Fruit fly (Drosophila melanogaster) whole organism, embryonic: ENCODE data around the gene CHKov1.

ENCODE experiments used
- ATbp ChIP-seq: fragments of 200-800 bp; sonication (Bioruptor generic); optimal IDR thresholded peaks from 2 replicates; lab custom pipeline; 2017; ENCODE audit warnings: missing biosample characterization, mild to moderate bottlenecking, missing genetic modification characterization, missing genetic modification reagents
- Asciz ChIP-seq: fragments of 200-800 bp; sonication (Bioruptor generic); optimal IDR thresholded peaks from 2 replicates; lab custom pipeline; 2017; ENCODE audit warnings: missing biosample characterization, mild to moderate bottlenecking, missing genetic modification characterization, missing genetic modification reagents
- Blimp-1 ChIP-seq: fragments of 200-800 bp; sonication (Bioruptor generic); optimal IDR thresholded peaks from 3 replicates; lab custom pipeline; 2018; ENCODE audit warnings: missing biosample characterization, missing genetic modification characterization, mild to moderate bottlenecking, moderate library complexity, missing genetic modification reagents
- BtbVII ChIP-seq: fragments of 200-800 bp; sonication (Bioruptor generic); optimal IDR thresholded peaks from 3 replicates; lab custom pipeline; 2017; ENCODE audit warnings: missing biosample characterization, mild to moderate bottlenecking, missing genetic modification characterization
- Bteb2 ChIP-seq: fragments of 200-800 bp; sonication (Bioruptor generic); optimal IDR thresholded peaks from 2 replicates; lab custom pipeline; 2016; ENCODE audit warnings: missing biosample characterization, missing genetic modification characterization
- CG12236 ChIP-seq: fragments of 200-800 bp; sonication (Bioruptor generic); optimal IDR thresholded peaks from 2 replicates; lab custom pipeline; 2016; ENCODE audit warnings: missing biosample characterization, missing genetic modification characterization
- CG14965 ChIP-seq: fragments of 200-800 bp; sonication (Bioruptor generic); optimal IDR thresholded peaks from 2 replicates; lab custom pipeline; 2016; ENCODE audit warnings: missing biosample characterization, missing genetic modification characterization, borderline replicate concordance
- CG15073 ChIP-seq: fragments of 200-800 bp; sonication (Bioruptor generic); optimal IDR thresholded peaks from 2 replicates; lab custom pipeline; 2016; ENCODE audit warnings: missing biosample characterization, missing genetic modification characterization
- CG17385 ChIP-seq: fragments of 200-800 bp; sonication (Bioruptor generic); optimal IDR thresholded peaks from 3 replicates; lab custom pipeline; 2018; ENCODE audit warnings: missing biosample characterization, mild to moderate bottlenecking, missing genetic modification characterization
- CG18599 ChIP-seq: fragments of 200-800 bp; sonication (Bioruptor generic); optimal IDR thresholded peaks from 3 replicates; lab custom pipeline; 2017; ENCODE audit warnings: missing biosample characterization, missing genetic modification characterization, mild to moderate bottlenecking, moderate library complexity, missing genetic modification reagents
- CG30403 ChIP-seq: fragments of 200-800 bp; sonication (Bioruptor generic); optimal IDR thresholded peaks from 3 replicates; lab custom pipeline; 2016; ENCODE audit warnings: missing biosample characterization, missing genetic modification characterization
- CG3838 ChIP-seq: fragments of 200-800 bp; sonication (Bioruptor generic); optimal IDR thresholded peaks from 3 replicates; lab custom pipeline; 2016; ENCODE audit warnings: missing biosample characterization, missing genetic modification characterization
- CG6689 ChIP-seq: fragments of 200-800 bp; sonication (Bioruptor generic); IDR thresholded peaks from 2 replicates; pipeline ENCODE4 v1.3.6; 2022; ENCODE audit warnings: missing biosample characterization, missing genetic modification characterization
- CG6791 ChIP-seq: fragments of 200-800 bp; sonication (Bioruptor generic); IDR thresholded peaks from 3 replicates; pipeline ENCODE4 v1.3.6; 2022; ENCODE audit warnings: missing biosample characterization, missing genetic modification characterization; ENCODE audit not compliant: partially characterized antibody
- CG7357 ChIP-seq: fragments of 200-800 bp; sonication (Bioruptor generic); IDR thresholded peaks from 3 replicates; pipeline ENCODE4 v1.3.6; 2022; ENCODE audit warnings: missing biosample characterization, missing genetic modification characterization
- CG7556 ChIP-seq: fragments of 200-800 bp; sonication (Bioruptor generic); optimal IDR thresholded peaks from 2 replicates; lab custom pipeline; 2017; ENCODE audit warnings: missing biosample characterization, mild to moderate bottlenecking, missing genetic modification characterization
- CG7839 ChIP-seq: fragments of 200-800 bp; sonication (Bioruptor generic); optimal IDR thresholded peaks from 3 replicates; lab custom pipeline; 2018; ENCODE audit warnings: missing biosample characterization, mild to moderate bottlenecking, missing genetic modification characterization, moderate library complexity
- CG8089 ChIP-seq: fragments of 200-800 bp; sonication (Bioruptor generic); optimal IDR thresholded peaks from 3 replicates; lab custom pipeline; 2016; ENCODE audit warnings: missing biosample characterization, missing genetic modification characterization
- CG8388 ChIP-seq: fragments of 200-800 bp; sonication (Bioruptor generic); optimal IDR thresholded peaks from 2 replicates; lab custom pipeline; 2019; ENCODE audit warnings: missing biosample characterization, mild to moderate bottlenecking, missing genetic modification characterization, moderate library complexity
- CG9817 ChIP-seq: fragments of 200-800 bp; sonication (Bioruptor generic); optimal IDR thresholded peaks from 2 replicates; lab custom pipeline; 2018; ENCODE audit warnings: missing biosample characterization, mild to moderate bottlenecking, missing genetic modification characterization, moderate library complexity
- D19B ChIP-seq: fragments of 200-800 bp; sonication (Bioruptor generic); optimal IDR thresholded peaks from 2 replicates; lab custom pipeline; 2017; ENCODE audit warnings: missing biosample characterization, mild to moderate bottlenecking, missing genetic modification characterization
- Doc2 ChIP-seq: fragments of 200-800 bp; sonication (Bioruptor generic); IDR thresholded peaks from 2 replicates; pipeline ENCODE4 v1.3.6; 2022; ENCODE audit warnings: missing biosample characterization, missing genetic modification characterization
- Ets65A ChIP-seq: fragments of 200-800 bp; sonication (Bioruptor generic); peaks from one replicate; lab custom pipeline; 2016; ENCODE audit warnings: missing biosample characterization, missing genetic modification characterization
- HLH3B ChIP-seq: fragments of 200-800 bp; sonication (Bioruptor generic); IDR thresholded peaks from 2 replicates; pipeline ENCODE4 v1.3.6; 2022; ENCODE audit warnings: missing biosample characterization, missing genetic modification characterization
- Hr3 ChIP-seq: fragments of 200-800 bp; sonication (Bioruptor generic); optimal IDR thresholded peaks from 3 replicates; lab custom pipeline; 2016; ENCODE audit warnings: missing biosample characterization, missing genetic modification characterization
- Lpt ChIP-seq: fragments of >200 bp; optimal IDR thresholded peaks from 2 replicates; lab custom pipeline; 2018; ENCODE audit warnings: missing biosample characterization, missing genetic modification characterization
- Mrtf ChIP-seq: fragments of 200-800 bp; sonication (Bioruptor generic); IDR thresholded peaks from 3 replicates; pipeline ENCODE4 v1.3.6; 2022; ENCODE audit warnings: missing biosample characterization, missing genetic modification characterization
- Neu2 ChIP-seq: fragments of 200-800 bp; sonication (Bioruptor generic); optimal IDR thresholded peaks from 3 replicates; lab custom pipeline; 2016; ENCODE audit warnings: missing biosample characterization, missing genetic modification characterization, borderline replicate concordance
- Opbp ChIP-seq: fragments of 200-800 bp; sonication (Bioruptor generic); IDR thresholded peaks from 3 replicates; pipeline ENCODE4 v1.3.6; 2022; ENCODE audit warnings: missing biosample characterization, missing genetic modification characterization; ENCODE audit not compliant: partially characterized antibody
- Ptx1 ChIP-seq: fragments of 200-800 bp; sonication (Bioruptor generic); IDR thresholded peaks from 2 replicates; pipeline ENCODE4 v1.3.6; 2022; ENCODE audit warnings: missing biosample characterization, missing genetic modification characterization
- Ravus ChIP-seq: fragments of 200-800 bp; sonication (Bioruptor generic); IDR thresholded peaks from 2 replicates; pipeline ENCODE4 v1.3.6; 2022; ENCODE audit warnings: missing biosample characterization, missing genetic modification characterization
- Sox102F ChIP-seq: fragments of 200-800 bp; sonication (Bioruptor generic); optimal IDR thresholded peaks from 2 replicates; lab custom pipeline; 2018; ENCODE audit warnings: missing biosample characterization, mild to moderate bottlenecking, missing genetic modification characterization, moderate library complexity
- Stat92E ChIP-seq, 3 experiments: fragments of >200 bp in 2 of 3; fragments of 200-800 bp in 1 of 3; sonication (Bioruptor generic) in 1 of 3; optimal IDR thresholded peaks; 2 replicates each; lab custom pipeline; 2017 to 2019; ENCODE audit warnings: missing biosample characterization in 3 of 3, missing genetic modification characterization in 3 of 3, mild to moderate bottlenecking in 1 of 3, moderate library complexity in 1 of 3
- Trl ChIP-seq, 3 experiments: fragments of >200 bp in 2 of 3; fragments of 200-800 bp in 1 of 3; sonication (Bioruptor generic) in 1 of 3; optimal IDR thresholded peaks; 2 replicates in 1 of 3; 3 replicates in 2 of 3; lab custom pipeline; 2016 to 2017; ENCODE audit warnings: missing biosample characterization in 1 of 3, missing genetic modification characterization in 1 of 3
- Vsx1 ChIP-seq: fragments of 200-800 bp; sonication (Bioruptor generic); optimal IDR thresholded peaks from 2 replicates; lab custom pipeline; 2017; ENCODE audit warnings: missing biosample characterization, mild to moderate bottlenecking, missing genetic modification characterization, missing genetic modification reagents
- al ChIP-seq: fragments of 200-800 bp; sonication (Bioruptor generic); IDR thresholded peaks from 2 replicates; pipeline ENCODE4 v1.3.6; 2022; ENCODE audit warnings: missing biosample characterization, missing genetic modification characterization
- ash1 ChIP-seq: fragments of 200-800 bp; sonication (Bioruptor generic); optimal IDR thresholded peaks from 2 replicates; lab custom pipeline; 2018; ENCODE audit warnings: missing biosample characterization, mild to moderate bottlenecking, missing genetic modification characterization
- crol ChIP-seq: fragments of 200-800 bp; sonication (Bioruptor generic); IDR thresholded peaks from 2 replicates; pipeline ENCODE4 v1.3.6; 2022; ENCODE audit warnings: missing biosample characterization, missing genetic modification characterization
- dmrt99B ChIP-seq: fragments of 200-800 bp; sonication (Bioruptor generic); optimal IDR thresholded peaks from 2 replicates; lab custom pipeline; 2018; ENCODE audit warnings: missing biosample characterization, mild to moderate bottlenecking, missing genetic modification characterization, moderate library complexity
- lab ChIP-seq: fragments of 200-800 bp; sonication (Bioruptor generic); optimal IDR thresholded peaks from 3 replicates; lab custom pipeline; 2017; ENCODE audit warnings: missing biosample characterization, missing genetic modification characterization, mild to moderate bottlenecking, moderate library complexity, missing genetic modification reagents
- otp ChIP-seq: fragments of 200-800 bp; sonication (Bioruptor generic); IDR thresholded peaks from 3 replicates; pipeline ENCODE4, ENCODE4 v1.3.6; 2022; ENCODE audit warnings: missing biosample characterization, missing genetic modification characterization
- p53 ChIP-seq: fragments of 200-800 bp; sonication (Bioruptor generic); optimal IDR thresholded peaks from 2 replicates; lab custom pipeline; 2016; ENCODE audit warnings: missing biosample characterization, missing genetic modification characterization
- phol ChIP-seq: fragments of 200-800 bp; sonication (Bioruptor generic); optimal IDR thresholded peaks from 3 replicates; lab custom pipeline; 2018; ENCODE audit warnings: missing biosample characterization, mild to moderate bottlenecking, missing genetic modification characterization, moderate library complexity
- prd ChIP-seq, 3 experiments: fragments of >200 bp in 2 of 3; fragments of 200-800 bp in 1 of 3; sonication (Bioruptor generic) in 1 of 3; optimal IDR thresholded peaks in 2 of 3; IDR thresholded peaks in 1 of 3; 2 replicates in 2 of 3; 3 replicates in 1 of 3; pipeline versions ENCODE4 v1.3.6 to Lab custom; 2017 to 2022; ENCODE audit warnings: missing biosample characterization in 1 of 3, missing genetic modification characterization in 1 of 3
- psq ChIP-seq: fragments of 200-800 bp; sonication (Bioruptor generic); optimal IDR thresholded peaks from 2 replicates; lab custom pipeline; 2017; ENCODE audit warnings: missing biosample characterization, missing genetic modification characterization
- pum ChIP-seq: fragments of 200-800 bp; sonication (Bioruptor generic); optimal IDR thresholded peaks from 2 replicates; lab custom pipeline; 2016; ENCODE audit warnings: missing biosample characterization, missing genetic modification characterization
- tx ChIP-seq: fragments of 200-800 bp; sonication (Bioruptor generic); optimal IDR thresholded peaks from 2 replicates; lab custom pipeline; 2016; ENCODE audit warnings: missing biosample characterization, missing genetic modification characterization
- zen ChIP-seq: fragments of 200-800 bp; sonication (Bioruptor generic); optimal IDR thresholded peaks from 3 replicates; lab custom pipeline; 2018; ENCODE audit warnings: missing biosample characterization, mild to moderate bottlenecking, missing genetic modification characterization, moderate library complexity

CHKov1 gene

DNA sequence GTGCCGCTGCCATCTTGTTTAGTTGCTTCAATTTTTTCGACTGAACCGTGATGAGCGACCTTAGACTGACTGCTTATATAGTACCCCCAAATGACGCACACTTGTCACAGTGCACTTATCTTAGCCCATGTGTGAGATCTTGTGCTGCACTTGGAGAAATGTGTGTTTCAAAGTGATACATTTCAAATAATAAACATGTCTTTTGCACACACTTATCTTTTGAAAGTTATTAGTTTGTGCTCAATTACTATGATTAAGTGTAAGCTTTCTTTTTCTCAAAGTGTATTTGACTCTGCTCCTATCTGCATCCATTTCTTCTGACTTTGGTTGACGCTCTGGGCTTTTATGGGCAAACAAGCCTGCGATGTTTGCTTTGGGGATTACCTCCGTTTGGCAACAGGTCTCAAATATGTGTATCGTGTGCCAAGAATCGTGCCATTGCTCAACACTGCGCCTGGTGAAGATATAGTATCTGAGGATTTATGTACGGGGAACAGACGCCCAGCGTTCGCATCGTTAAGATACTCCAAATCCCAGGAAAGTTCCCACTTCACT lies 49.2 kb downstream of the CHKov1 start, which contains the start of gene CG10514 (continued):
- no peak for TF ChIP-seq CG6791 (GFP tag; lab: Robert Waterston, UW)
- no peak for TF ChIP-seq Lpt
- TF ChIP-seq BtbVII: no peak
- TF ChIP-seq crol: no peak
- TF ChIP-seq Bteb2: no peak
- no peak for TF ChIP-seq Vsx1 (GFP tag; lab: Kevin White, UChicago)
- TF ChIP-seq Hr3 (GFP tag; lab: Kevin White, UChicago): no peak
- TF ChIP-seq D19B (GFP tag; lab: Kevin White, UChicago): no peak
- no peak for TF ChIP-seq Doc2 (GFP tag; lab: Robert Waterston, UW)
- TF ChIP-seq Neu2 (GFP tag; lab: Kevin White, UChicago): no peak
- TF ChIP-seq p53 (GFP tag; lab: Kevin White, UChicago): no peak
- TF ChIP-seq Ptx1 (GFP tag; lab: Robert Waterston, UW): no peak
- peak; percentile 25 for TF ChIP-seq CG18599
- TF ChIP-seq Opbp (GFP tag; lab: Robert Waterston, UW): no peak
- no peak for TF ChIP-seq Blimp-1 (GFP tag; lab: Kevin White, UChicago)
- peak; percentile 24 for TF ChIP-seq lab (GFP tag; lab: Kevin White, UChicago)
- TF ChIP-seq Sox102F: no peak
- TF ChIP-seq al (GFP tag; lab: Robert Waterston, UW): no peak
- TF ChIP-seq CG17385 (GFP tag; lab: Kevin White, UChicago): no peak
- no peak for TF ChIP-seq CG3838 (GFP tag; lab: Kevin White, UChicago)
- no peak for TF ChIP-seq CG12236 (GFP tag; lab: Kevin White, UChicago)
- peak; percentile 6 for TF ChIP-seq ATbp (GFP tag; lab: Kevin White, UChicago)
- no peak for TF ChIP-seq Stat92E (GFP tag; optimal IDR thresholded peaks at IDR 0.05; lab: Kevin White, UChicago)
- TF ChIP-seq Trl (optimal IDR thresholded peaks at IDR 0.05; lab: Kevin White, UChicago): no peak
- no peak for TF ChIP-seq Trl (GFP tag; optimal IDR thresholded peaks at IDR 0.05; lab: Kevin White, UChicago)
- TF ChIP-seq CG6689: no peak
- no peak for TF ChIP-seq ash1 (GFP tag; lab: Kevin White, UChicago)
- TF ChIP-seq Asciz: peak; percentile 6
- no peak for TF ChIP-seq dmrt99B (tag; lab: Kevin White, UChicago)

DNA sequence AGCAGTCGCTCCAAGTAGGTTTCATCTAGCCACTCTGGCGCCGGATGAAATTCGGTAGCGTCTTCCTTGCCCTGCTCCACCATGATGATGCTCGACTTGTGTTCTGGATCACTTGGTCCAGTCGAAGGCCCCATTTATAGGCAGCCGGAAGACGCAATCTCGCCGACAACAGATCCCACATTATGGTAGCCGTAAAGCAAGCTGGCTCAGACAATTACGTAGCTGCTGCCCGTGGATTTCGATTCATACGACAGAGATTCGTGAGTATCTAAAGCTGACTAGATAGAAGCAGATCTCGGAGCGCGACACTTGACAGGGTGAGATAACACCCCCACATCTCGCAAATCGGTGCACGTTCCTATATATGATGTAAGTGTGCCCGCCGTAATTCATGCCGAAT lies 52.0 kb downstream of the CHKov1 start, which contains the start of gene CG10513:
Gene CG10513, minus strand, starts transcription at position 101 of the 400 bp plus-strand sequence.
- TF ChIP-seq CG15073 (GFP tag; lab: Kevin White, UChicago) (no peak), Ets65A (GFP tag; lab: Kevin White, UChicago) (peak; percentile 26), CG14965 (GFP tag; lab: Kevin White, UChicago) (no peak), zen (tag; lab: Kevin White, UChicago) (no peak), Mrtf (GFP tag; lab: Robert Waterston, UW) (0 out of 3 replicates have a peak, but pooled peaks have one; percentile 8)

DNA sequence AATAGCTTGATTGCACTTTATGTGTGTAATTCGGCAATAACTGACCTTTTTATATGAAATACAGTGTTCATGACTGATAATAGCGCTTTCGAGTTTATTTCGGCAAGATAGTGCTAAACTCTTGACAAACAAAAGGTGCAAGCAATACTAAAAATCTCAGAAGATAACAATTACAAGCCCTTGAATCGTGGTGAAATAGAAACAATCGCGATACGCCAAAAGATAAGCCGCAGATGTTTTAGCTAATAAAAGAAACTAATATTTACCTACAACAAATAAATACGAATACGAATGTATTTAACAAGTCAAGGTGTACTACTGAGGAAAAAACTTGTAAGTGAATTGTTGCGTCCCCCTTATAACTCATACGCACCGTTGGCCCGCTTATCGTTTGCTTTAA lies 53.8 kb downstream of the CHKov1 start:
- TF ChIP-seq tx (GFP tag; lab: Kevin White, UChicago): no peak
- no peak for TF ChIP-seq phol (tag; lab: Kevin White, UChicago)
- no peak for TF ChIP-seq prd (optimal IDR thresholded peaks at IDR 0.05; lab: Kevin White, UChicago)
- TF ChIP-seq prd (GFP tag; IDR thresholded peaks at IDR 0.05; lab: Robert Waterston, UW): no peak
- TF ChIP-seq Opbp (GFP tag; lab: Robert Waterston, UW): no peak
- TF ChIP-seq CG7556 (GFP tag; lab: Kevin White, UChicago): no peak
- TF ChIP-seq HLH3B (GFP tag; lab: Robert Waterston, UW): no peak
- no peak for TF ChIP-seq CG8388 (GFP tag; lab: Kevin White, UChicago)
- TF ChIP-seq CG7357 (GFP tag; lab: Robert Waterston, UW): no peak
- peak; percentile 26 for TF ChIP-seq CG9817
- no peak for TF ChIP-seq CG8089 (GFP tag; lab: Kevin White, UChicago)
- TF ChIP-seq otp: no peak
- TF ChIP-seq CG30403: no peak
- no peak for TF ChIP-seq pum
- TF ChIP-seq psq (GFP tag; lab: Kevin White, UChicago): no peak
- TF ChIP-seq Ravus (GFP tag; lab: Robert Waterston, UW): no peak
- TF ChIP-seq CG7839 (tag; lab: Kevin White, UChicago): no peak
